Fruit fly (Drosophila melanogaster): ENCODE data around the gene Syt14.

dm6 chr3R:4301485-4301884 is 17.4 kb downstream of the Syt14 start:
- TF ChIP-seq Blimp-1 (GFP tag; optimal IDR thresholded peaks at IDR 0.05), result no peak
- TF ChIP-seq OdsH (GFP tag; optimal IDR thresholded peaks at IDR 0.05), result no peak
- TF ChIP-seq net (GFP tag; optimal IDR thresholded peaks at IDR 0.05), result no peak
- TF ChIP-seq CG1621 (tag; optimal IDR thresholded peaks at IDR 0.05), result no peak
- no peak for TF ChIP-seq CG9139 (GFP tag; optimal IDR thresholded peaks at IDR 0.05)
